Fruit fly (Drosophila melanogaster): ENCODE data around the gene Nhe3.
A peak's percentile ranks its signal among the peaks of the same experiment; 100 is the strongest.

Nhe3 gene

dm6 chr2L:6683992-6684882 is at the start of gene Nhe3 (continued):
- TF ChIP-seq D19B (GFP tag; optimal IDR thresholded peaks at IDR 0.05) (peak; percentile 65), CG6765 (GFP tag; optimal IDR thresholded peaks at IDR 0.05) (peak; percentile 60), Lhr (GFP tag; optimal IDR thresholded peaks at IDR 0.05) (peak; percentile 68), ase (GFP tag; IDR thresholded peaks at IDR 0.05) (peak; percentile 69; the same call in 1 of the 3 replicates), crp (GFP tag; optimal IDR thresholded peaks at IDR 0.05) (peak; percentile 8 to 72), aop (GFP tag; IDR thresholded peaks at IDR 0.05) (no peak), row (GFP tag; IDR thresholded peaks at IDR 0.05) (peak; percentile 95), prd (optimal IDR thresholded peaks at IDR 0.05) (no peak), prd (GFP tag; IDR thresholded peaks at IDR 0.05) (peak; percentile 90), mld (GFP tag; IDR thresholded peaks at IDR 0.05; ENCODE audit: partially characterized antibody) (0 out of 3 replicates have a peak, but pooled peaks have one; percentile 54), Hey (tag; optimal IDR thresholded peaks at IDR 0.05) (no peak), Dbx (GFP tag; IDR thresholded peaks at IDR 0.05) (peak; percentile 89), Camta (GFP tag; optimal IDR thresholded peaks at IDR 0.05) (peak; percentile 60), CG6254 (GFP tag; optimal IDR thresholded peaks at IDR 0.05) (no peak), Drgx (GFP tag; IDR thresholded peaks at IDR 0.05) (peak; percentile 67), Jarid2 (GFP tag; optimal IDR thresholded peaks at IDR 0.05) (peak; percentile 84), CG32767 (GFP tag; IDR thresholded peaks at IDR 0.05) (no peak; the same call in 1 of the 2 replicates), CG6654 (GFP tag; optimal IDR thresholded peaks at IDR 0.05) (peak; percentile 40), ERR (GFP tag; optimal IDR thresholded peaks at IDR 0.05) (peak; percentile 67), CG6854 (GFP tag; optimal IDR thresholded peaks at IDR 0.05) (peak; percentile 30), Antp (GFP tag; optimal IDR thresholded peaks at IDR 0.05) (peak; percentile 77), ken (GFP tag; IDR thresholded peaks at IDR 0.05) (peak; percentile 78), CG1602 (GFP tag; optimal IDR thresholded peaks at IDR 0.05) (peak; percentile 82), CG8478 (optimal IDR thresholded peaks at IDR 0.05) (no peak), CG17802 (tag; optimal IDR thresholded peaks at IDR 0.05) (peak; percentile 26), CG14014 (GFP tag; IDR thresholded peaks at IDR 0.05) (peak; percentile 84), wdn (GFP tag; IDR thresholded peaks at IDR 0.05) (peak; percentile 54), Rx (GFP tag; IDR thresholded peaks at IDR 0.05) (peak; percentile 80), Aef1 (GFP tag; IDR thresholded peaks at IDR 0.05) (peak; percentile 89), phol (tag; optimal IDR thresholded peaks at IDR 0.05) (peak; percentile 81), org-1 (GFP tag; optimal IDR thresholded peaks at IDR 0.05) (peak; percentile 44), ttk (GFP tag; IDR thresholded peaks at IDR 0.05) (peak; percentile 78), CG11723 (GFP tag; optimal IDR thresholded peaks at IDR 0.05) (peak; percentile 75), chn (GFP tag; optimal IDR thresholded peaks at IDR 0.05) (peak; percentile 81), CG7987 (GFP tag; optimal IDR thresholded peaks at IDR 0.05) (no peak), croc (GFP tag; conservative IDR thresholded peaks at IDR 0.05) (peak; percentile 70), CG12942 (GFP tag; optimal IDR thresholded peaks at IDR 0.05) (peak; percentile 65), repo (GFP tag; optimal IDR thresholded peaks at IDR 0.05) (peak; percentile 67), Dek (tag; optimal IDR thresholded peaks at IDR 0.05) (peak; percentile 75), z (GFP tag; IDR thresholded peaks at IDR 0.05) (no peak), Gsc (GFP tag; IDR thresholded peaks at IDR 0.05) (no peak), CG11696 (GFP tag; IDR thresholded peaks at IDR 0.05) (0 out of 2 replicates have a peak, but pooled peaks have one; percentile 30), CG8924 (tag; optimal IDR thresholded peaks at IDR 0.05) (peak; percentile 77), CHES-1-like (GFP tag; optimal IDR thresholded peaks at IDR 0.05) (peak; percentile 86), CG12391 (tag; optimal IDR thresholded peaks at IDR 0.05) (peak; percentile 86), CG18476 (GFP tag; optimal IDR thresholded peaks at IDR 0.05) (peak; percentile 81), cwo (GFP tag; optimal IDR thresholded peaks at IDR 0.05) (peak; percentile 55), CG42726 (GFP tag; IDR thresholded peaks at IDR 0.05; ENCODE audit: partially characterized antibody) (no peak), GATAe (GFP tag; conservative IDR thresholded peaks at IDR 0.05) (no peak)
